Fruit fly (Drosophila melanogaster) whole organism, embryonic: Measurements from ENCODE around the gene Eip75B.

ENCODE experiments used
- Aef1 ChIP-seq: fragments of 200-800 bp; sonication (Bioruptor generic); IDR thresholded peaks from 3 replicates; pipeline ENCODE4 v1.3.6; 2022; ENCODE audit warnings: missing biosample characterization, missing genetic modification characterization
- Bdp1 ChIP-seq: fragments of 200-800 bp; sonication (Bioruptor generic); optimal IDR thresholded peaks from 3 replicates; lab custom pipeline; 2016; ENCODE audit warnings: missing biosample characterization, missing genetic modification characterization
- CG11456 ChIP-seq: fragments of 200-800 bp; sonication (Bioruptor generic); IDR thresholded peaks from 3 replicates; pipeline ENCODE4 v1.3.6; 2022; ENCODE audit warnings: missing biosample characterization, missing genetic modification characterization
- CG12391 ChIP-seq: fragments of 200-800 bp; sonication (Bioruptor generic); optimal IDR thresholded peaks from 3 replicates; lab custom pipeline; 2018; ENCODE audit warnings: missing biosample characterization, mild to moderate bottlenecking, missing genetic modification characterization, moderate library complexity
- CG12769 ChIP-seq: fragments of 200-800 bp; sonication (Bioruptor generic); optimal IDR thresholded peaks from 2 replicates; lab custom pipeline; 2019; ENCODE audit warnings: missing biosample characterization, mild to moderate bottlenecking, missing genetic modification characterization, moderate library complexity
- CG30403 ChIP-seq: fragments of 200-800 bp; sonication (Bioruptor generic); optimal IDR thresholded peaks from 3 replicates; lab custom pipeline; 2016; ENCODE audit warnings: missing biosample characterization, missing genetic modification characterization
- CG43689 ChIP-seq: fragments of 200-800 bp; sonication (Bioruptor generic); IDR thresholded peaks from 2 replicates; pipeline ENCODE4 v1.3.6; 2022; ENCODE audit warnings: missing biosample characterization, missing genetic modification characterization
- CG6254 ChIP-seq: fragments of 200-800 bp; sonication (Bioruptor generic); optimal IDR thresholded peaks from 3 replicates; lab custom pipeline; 2017; ENCODE audit warnings: mild to moderate bottlenecking, missing biosample characterization, missing genetic modification reagents, missing genetic modification characterization
- CG8290 ChIP-seq, 3 experiments: fragments of 200-800 bp; sonication (Bioruptor generic); optimal IDR thresholded peaks; 2 replicates each; lab custom pipeline; 2016 to 2019; ENCODE audit warnings: missing biosample characterization in 3 of 3, missing genetic modification characterization in 3 of 3, mild to moderate bottlenecking in 2 of 3, moderate library complexity in 1 of 3
- CG8388 ChIP-seq: fragments of 200-800 bp; sonication (Bioruptor generic); optimal IDR thresholded peaks from 2 replicates; lab custom pipeline; 2019; ENCODE audit warnings: missing biosample characterization, mild to moderate bottlenecking, missing genetic modification characterization, moderate library complexity
- CG9727 ChIP-seq: fragments of 200-800 bp; sonication (Bioruptor generic); optimal IDR thresholded peaks from 3 replicates; lab custom pipeline; 2017; ENCODE audit warnings: missing biosample characterization, mild to moderate bottlenecking, missing genetic modification characterization
- Elba2 ChIP-seq: fragments of 200-800 bp; sonication (Bioruptor generic); optimal IDR thresholded peaks from 3 replicates; lab custom pipeline; 2016; ENCODE audit warnings: missing biosample characterization, missing genetic modification characterization
- GATAe ChIP-seq: fragments of 200-800 bp; sonication (Bioruptor generic); conservative IDR thresholded peaks from 2 replicates; pipeline ENCODE4 v1.3.6; 2022; ENCODE audit warnings: missing biosample characterization, missing genetic modification characterization
- HLH4C ChIP-seq: fragments of 200-800 bp; sonication (Bioruptor generic); IDR thresholded peaks from 3 replicates; pipeline ENCODE4 v1.3.6; 2022; ENCODE audit warnings: missing biosample characterization, missing genetic modification characterization; ENCODE audit not compliant: partially characterized antibody
- Hmr ChIP-seq: fragments of 200-800 bp; sonication (Bioruptor generic); optimal IDR thresholded peaks from 3 replicates; lab custom pipeline; 2017; ENCODE audit warnings: mild to moderate bottlenecking, missing biosample characterization, missing genetic modification reagents, missing genetic modification characterization
- Lpt ChIP-seq: fragments of >200 bp; optimal IDR thresholded peaks from 2 replicates; lab custom pipeline; 2018; ENCODE audit warnings: missing biosample characterization, missing genetic modification characterization
- MESR4 ChIP-seq: fragments of 200-800 bp; sonication (Bioruptor generic); optimal IDR thresholded peaks from 2 replicates; lab custom pipeline; 2018; ENCODE audit warnings: missing biosample characterization, mild to moderate bottlenecking, missing genetic modification characterization, moderate library complexity
- Nf-YA ChIP-seq: fragments of 200-800 bp; sonication (Bioruptor generic); IDR thresholded peaks from 2 replicates; pipeline ENCODE4 v1.3.6; 2022; ENCODE audit warnings: missing biosample characterization, missing genetic modification characterization
- Oaz ChIP-seq: fragments of 200-800 bp; sonication (Bioruptor generic); IDR thresholded peaks from 2 replicates; pipeline ENCODE4 v1.3.6; 2022; ENCODE audit warnings: missing biosample characterization, missing genetic modification characterization
- Opbp ChIP-seq: fragments of 200-800 bp; sonication (Bioruptor generic); IDR thresholded peaks from 3 replicates; pipeline ENCODE4 v1.3.6; 2022; ENCODE audit warnings: missing biosample characterization, missing genetic modification characterization; ENCODE audit not compliant: partially characterized antibody
- Pdp1 ChIP-seq, 2 experiments: fragments of 200-800 bp; sonication (Bioruptor generic); optimal IDR thresholded peaks; 3 replicates each; lab custom pipeline; 2016; ENCODE audit warnings: missing biosample characterization in 2 of 2, missing genetic modification characterization in 2 of 2, mild to moderate bottlenecking in 1 of 2, moderate library complexity in 1 of 2
- Sry-β ChIP-seq: fragments of 200-800 bp; sonication (Bioruptor generic); optimal IDR thresholded peaks from 2 replicates; lab custom pipeline; 2018; ENCODE audit warnings: missing biosample characterization, mild to moderate bottlenecking, missing genetic modification characterization, moderate library complexity
- YL-1 ChIP-seq: fragments of 200-800 bp; sonication (Bioruptor generic); optimal IDR thresholded peaks from 3 replicates; lab custom pipeline; 2017; ENCODE audit warnings: missing biosample characterization, mild to moderate bottlenecking, missing genetic modification characterization
- cad ChIP-seq: fragments of >200 bp; optimal IDR thresholded peaks from 2 replicates; lab custom pipeline; 2017; ENCODE audit warnings: missing biosample characterization, missing genetic modification characterization
- croc ChIP-seq: fragments of 200-800 bp; sonication (Bioruptor generic); conservative IDR thresholded peaks from 3 replicates; pipeline ENCODE4 v1.3.6; 2022; ENCODE audit warnings: missing biosample characterization, missing genetic modification characterization
- crp ChIP-seq, 2 experiments: fragments of 200-800 bp; sonication (Bioruptor generic); optimal IDR thresholded peaks; 2 replicates in 1 of 2; 3 replicates in 1 of 2; lab custom pipeline; 2017; ENCODE audit warnings: missing biosample characterization in 2 of 2, missing genetic modification characterization in 2 of 2, mild to moderate bottlenecking in 1 of 2, moderate library complexity in 1 of 2
- cwo ChIP-seq: fragments of 200-800 bp; sonication (Bioruptor generic); optimal IDR thresholded peaks from 3 replicates; lab custom pipeline; 2017; ENCODE audit warnings: missing biosample characterization, missing genetic modification characterization, mild to moderate bottlenecking, moderate library complexity, missing genetic modification reagents
- ems ChIP-seq: fragments of 200-800 bp; sonication (Bioruptor generic); optimal IDR thresholded peaks from 3 replicates; lab custom pipeline; 2016; ENCODE audit warnings: missing biosample characterization, missing genetic modification characterization
- fd3F ChIP-seq: fragments of 200-800 bp; sonication (Bioruptor generic); optimal IDR thresholded peaks from 2 replicates; lab custom pipeline; 2018; ENCODE audit warnings: missing biosample characterization, mild to moderate bottlenecking, missing genetic modification characterization, moderate library complexity
- ind ChIP-seq: fragments of 200-800 bp; sonication (Bioruptor generic); optimal IDR thresholded peaks from 3 replicates; lab custom pipeline; 2016; ENCODE audit warnings: missing biosample characterization, missing genetic modification characterization
- lilli ChIP-seq: fragments of 200-800 bp; sonication (Bioruptor generic); optimal IDR thresholded peaks from 3 replicates; lab custom pipeline; 2016; ENCODE audit warnings: missing biosample characterization, missing genetic modification characterization
- lov ChIP-seq, 2 experiments: fragments of 200-800 bp in 1 of 2; fragments of >200 bp in 1 of 2; sonication (Bioruptor generic) in 1 of 2; IDR thresholded peaks in 1 of 2; optimal IDR thresholded peaks in 1 of 2; 2 replicates in 1 of 2; 3 replicates in 1 of 2; pipeline versions ENCODE4 v1.3.6 to Lab custom; 2017 to 2022; ENCODE audit warnings: missing biosample characterization in 1 of 2, missing genetic modification characterization in 1 of 2
- odd ChIP-seq: fragments of 200-800 bp; sonication (Bioruptor generic); optimal IDR thresholded peaks from 2 replicates; lab custom pipeline; 2017; ENCODE audit warnings: missing biosample characterization, mild to moderate bottlenecking, missing genetic modification characterization
- pnt ChIP-seq: fragments of 200-800 bp; sonication (Bioruptor generic); optimal IDR thresholded peaks from 3 replicates; lab custom pipeline; 2016; ENCODE audit warnings: missing biosample characterization, missing genetic modification characterization
- prd ChIP-seq, 3 experiments: fragments of >200 bp in 2 of 3; fragments of 200-800 bp in 1 of 3; sonication (Bioruptor generic) in 1 of 3; optimal IDR thresholded peaks in 2 of 3; IDR thresholded peaks in 1 of 3; 2 replicates in 2 of 3; 3 replicates in 1 of 3; pipeline versions ENCODE4 v1.3.6 to Lab custom; 2017 to 2022; ENCODE audit warnings: missing biosample characterization in 1 of 3, missing genetic modification characterization in 1 of 3
- ranshi ChIP-seq: fragments of 200-800 bp; sonication (Bioruptor generic); IDR thresholded peaks from 2 replicates; pipeline ENCODE4 v1.3.6; 2022; ENCODE audit warnings: missing biosample characterization, missing genetic modification characterization
- sd ChIP-seq: fragments of 200-800 bp; sonication (Bioruptor generic); optimal IDR thresholded peaks from 3 replicates; lab custom pipeline; 2018; ENCODE audit warnings: missing biosample characterization, mild to moderate bottlenecking, missing genetic modification characterization, moderate library complexity
- sr ChIP-seq: fragments of 200-800 bp; sonication (Bioruptor generic); IDR thresholded peaks from 3 replicates; pipeline ENCODE4 v1.3.6; 2022; ENCODE audit warnings: missing biosample characterization, missing genetic modification characterization
- tll ChIP-seq, 2 experiments: fragments of 200-800 bp in 1 of 2; fragments of >200 bp in 1 of 2; sonication (Bioruptor generic) in 1 of 2; optimal IDR thresholded peaks; 2 replicates each; lab custom pipeline; 2017 to 2019; ENCODE audit warnings: missing biosample characterization in 2 of 2, missing genetic modification characterization in 2 of 2, mild to moderate bottlenecking in 1 of 2, moderate library complexity in 1 of 2
- zen2 ChIP-seq: fragments of 200-800 bp; sonication (Bioruptor generic); IDR thresholded peaks from 3 replicates; pipeline ENCODE4 v1.3.6; 2022; ENCODE audit warnings: missing biosample characterization, missing genetic modification characterization; ENCODE audit not compliant: partially characterized antibody
- zf30C ChIP-seq: fragments of 200-800 bp; sonication (Bioruptor generic); optimal IDR thresholded peaks from 3 replicates; lab custom pipeline; 2018; ENCODE audit warnings: missing biosample characterization, mild to moderate bottlenecking, missing genetic modification characterization
- zfh1 ChIP-seq: fragments of 200-800 bp; sonication (Bioruptor generic); IDR thresholded peaks from 3 replicates; pipeline ENCODE4 v1.3.6; 2022; ENCODE audit warnings: missing biosample characterization, missing genetic modification characterization

Gene Eip75B

DNA sequence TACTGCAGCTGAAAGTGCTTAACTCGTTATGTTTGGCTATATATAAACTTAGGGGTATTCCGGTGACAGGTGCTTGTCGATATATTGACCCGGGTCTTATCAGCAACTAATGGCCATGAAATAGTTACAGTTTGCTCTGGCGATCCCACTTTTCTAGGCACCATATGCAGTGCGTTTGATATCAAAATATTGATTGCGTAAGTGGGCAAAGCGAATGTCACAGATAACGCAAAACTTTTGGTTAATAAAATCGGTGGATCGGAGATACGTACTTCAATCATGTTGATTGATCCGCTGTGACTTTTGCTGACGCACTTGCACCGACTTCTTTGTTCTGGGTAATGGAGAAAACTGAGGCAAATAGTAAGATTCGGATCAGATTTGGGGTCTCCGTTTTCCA lies 159.9 kb downstream of the Eip75B start (continued):
- TF ChIP-seq pnt (GFP tag; lab: Kevin White, UChicago) (no peak), Aef1 (GFP tag; lab: Robert Waterston, UW) (no peak), crp (GFP tag; optimal IDR thresholded peaks at IDR 0.05; lab: Kevin White, UChicago) (no peak), lilli (GFP tag; lab: Kevin White, UChicago) (peak; percentile 4), Bdp1 (GFP tag; lab: Kevin White, UChicago) (no peak), Lpt (GFP tag; lab: Kevin White, UChicago) (no peak), CG8290 (GFP tag; optimal IDR thresholded peaks at IDR 0.05; lab: Kevin White, UChicago) (no peak), CG8290 (tag; optimal IDR thresholded peaks at IDR 0.05; lab: Kevin White, UChicago) (peak in 1 of 2 experiments; percentile 41), croc (GFP tag; lab: Robert Waterston, UW) (no peak), ranshi (GFP tag; lab: Robert Waterston, UW) (no peak), CG11456 (GFP tag; lab: Robert Waterston, UW) (no peak), CG12769 (tag; lab: Kevin White, UChicago) (peak; percentile 4), Pdp1 (GFP tag; optimal IDR thresholded peaks at IDR 0.05; lab: Kevin White, UChicago) (peak in 1 of 2 experiments; percentile 91), tll (GFP tag; optimal IDR thresholded peaks at IDR 0.05; lab: Kevin White, UChicago) (no peak), CG12391 (tag; lab: Kevin White, UChicago) (no peak), MESR4 (GFP tag; lab: Kevin White, UChicago) (no peak), Hmr (GFP tag; lab: Kevin White, UChicago) (no peak), CG30403 (no peak), sd (tag; lab: Kevin White, UChicago) (peak; percentile 3), CG8388 (no peak), cad (GFP tag; lab: Kevin White, UChicago) (no peak), zf30C (GFP tag; lab: Kevin White, UChicago) (no peak), Sry-β (GFP tag; lab: Kevin White, UChicago) (no peak), HLH4C (GFP tag; lab: Robert Waterston, UW) (no peak), cwo (GFP tag; lab: Kevin White, UChicago) (no peak), prd (optimal IDR thresholded peaks at IDR 0.05; lab: Kevin White, UChicago) (no peak), prd (GFP tag; IDR thresholded peaks at IDR 0.05; lab: Robert Waterston, UW) (no peak), CG9727 (GFP tag; lab: Kevin White, UChicago) (no peak), ems (no peak), CG43689 (GFP tag; lab: Robert Waterston, UW) (no peak), CG6254 (no peak), fd3F (GFP tag; lab: Kevin White, UChicago) (no peak), Elba2 (no peak), ind (GFP tag; lab: Kevin White, UChicago) (no peak), lov (optimal IDR thresholded peaks at IDR 0.05; lab: Kevin White, UChicago) (no peak), lov (GFP tag; IDR thresholded peaks at IDR 0.05; lab: Robert Waterston, UW) (0 out of 3 replicates have a peak, but pooled peaks have one; percentile 33), Opbp (no peak), GATAe (GFP tag; lab: Robert Waterston, UW) (peak; percentile 43; the same call in 1 of the 2 replicates), zen2 (GFP tag; lab: Robert Waterston, UW) (no peak), zfh1 (GFP tag; lab: Robert Waterston, UW) (0 out of 3 replicates have a peak, but pooled peaks have one; percentile 8), Oaz (GFP tag; lab: Robert Waterston, UW) (no peak), YL-1 (no peak), sr (GFP tag; lab: Robert Waterston, UW) (no peak), Nf-YA (GFP tag; lab: Robert Waterston, UW) (no peak), odd (no peak)
- TF ChIP-seq, all 482 proteins: peak for 26
